Fruit fly (Drosophila melanogaster): Measurements from ENCODE around the gene CG11590.

The CG11590 gene

DNA sequence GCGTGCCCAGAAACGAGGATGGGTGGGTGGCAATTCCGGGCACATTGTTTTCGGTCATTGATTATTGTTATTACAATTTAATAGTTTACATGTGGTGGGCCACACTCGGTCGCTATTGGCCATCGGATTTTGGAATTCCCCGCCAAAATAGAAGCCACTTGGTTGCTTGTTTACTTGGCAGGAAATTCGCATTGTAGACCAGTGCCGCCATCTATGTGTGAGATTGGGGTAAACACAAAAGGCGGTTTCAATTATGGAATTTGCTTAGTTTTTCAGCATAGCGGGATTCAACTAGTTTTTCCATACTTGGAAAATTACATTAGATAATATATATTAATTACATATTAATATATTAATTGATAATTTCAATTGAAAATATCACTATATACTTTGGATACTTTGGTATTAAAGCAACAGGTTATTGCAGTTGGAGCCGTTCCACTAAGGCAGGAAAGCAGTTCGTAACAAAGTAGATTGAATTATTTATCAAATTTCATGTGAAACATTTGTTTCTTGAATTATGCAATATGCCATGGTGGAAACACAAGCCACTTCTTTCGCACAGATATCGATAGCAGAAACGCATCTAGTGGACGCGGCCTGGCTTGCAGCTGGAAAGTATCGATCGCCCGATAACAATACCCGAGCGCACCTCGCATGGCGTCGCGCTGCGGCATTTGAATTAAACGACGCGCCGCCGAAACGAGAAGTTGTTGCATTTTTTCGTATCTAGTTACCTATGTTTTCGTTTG lies 47.2 kb downstream of the CG11590 start, which contains the start of gene mud (continued):
- TF ChIP-seq CG12104 (GFP tag; optimal IDR thresholded peaks at IDR 0.05) (no peak), fru (optimal IDR thresholded peaks at IDR 0.05) (no peak), Ptx1 (GFP tag; IDR thresholded peaks at IDR 0.05) (peak; percentile 36; the same call in 1 of the 2 replicates), CG9215 (GFP tag; IDR thresholded peaks at IDR 0.05) (no peak), oc (tag; optimal IDR thresholded peaks at IDR 0.05) (no peak), CoRest (tag; optimal IDR thresholded peaks at IDR 0.05) (peak; percentile 54), CG2120 (GFP tag; optimal IDR thresholded peaks at IDR 0.05) (peak; percentile 26), CG11093 (GFP tag; IDR thresholded peaks at IDR 0.05) (no peak), Dref (GFP tag; IDR thresholded peaks at IDR 0.05) (peak; percentile 92), repo (GFP tag; optimal IDR thresholded peaks at IDR 0.05) (no peak), CG10654 (GFP tag; optimal IDR thresholded peaks at IDR 0.05) (no peak), gfzf (GFP tag; optimal IDR thresholded peaks at IDR 0.05) (peak; percentile 28), jumu (GFP tag; optimal IDR thresholded peaks at IDR 0.05) (no peak), fu2 (GFP tag; optimal IDR thresholded peaks at IDR 0.05) (no peak), dimm (GFP tag; IDR thresholded peaks at IDR 0.05) (no peak), CG42726 (GFP tag; IDR thresholded peaks at IDR 0.05; ENCODE audit: partially characterized antibody) (peak; percentile 68), lmd (GFP tag; IDR thresholded peaks at IDR 0.05) (peak; percentile 25; the same call in 1 of the 2 replicates), Mad (GFP tag; optimal IDR thresholded peaks at IDR 0.05) (no peak), CG3847 (GFP tag; IDR thresholded peaks at IDR 0.05) (no peak), knrl (GFP tag; IDR thresholded peaks at IDR 0.05; ENCODE audit: partially characterized antibody) (peak; percentile 81), Lim3 (GFP tag; IDR thresholded peaks at IDR 0.05) (no peak), CG2678 (tag; optimal IDR thresholded peaks at IDR 0.05) (no peak), CG10462 (GFP tag; optimal IDR thresholded peaks at IDR 0.05) (no peak), CG10565 (GFP tag; optimal IDR thresholded peaks at IDR 0.05) (no peak), h (optimal IDR thresholded peaks at IDR 0.05) (no peak), CG12219 (GFP tag; optimal IDR thresholded peaks at IDR 0.05) (no peak), NC2β (GFP tag; optimal IDR thresholded peaks at IDR 0.05) (no peak), Atf6 (GFP tag; IDR thresholded peaks at IDR 0.05) (no peak), CG7839 (tag; optimal IDR thresholded peaks at IDR 0.05) (no peak), TFAM (GFP tag; optimal IDR thresholded peaks at IDR 0.05) (no peak), Awh (GFP tag; IDR thresholded peaks at IDR 0.05) (0 out of 2 replicates have a peak, but pooled peaks have one; percentile 38), CG15601 (tag; optimal IDR thresholded peaks at IDR 0.05) (peak; percentile 12), Drgx (GFP tag; IDR thresholded peaks at IDR 0.05) (no peak), exex (tag; optimal IDR thresholded peaks at IDR 0.05) (no peak), CG5180 (GFP tag; optimal IDR thresholded peaks at IDR 0.05) (no peak), stwl (tag; optimal IDR thresholded peaks at IDR 0.05) (peak; percentile 40), CG2116 (GFP tag; optimal IDR thresholded peaks at IDR 0.05) (peak; percentile 65), nerfin-2 (GFP tag; IDR thresholded peaks at IDR 0.05; ENCODE audit: partially characterized antibody) (peak; percentile 69), D19A (tag; optimal IDR thresholded peaks at IDR 0.05) (no peak), Bteb2 (GFP tag; optimal IDR thresholded peaks at IDR 0.05) (no peak), tin (GFP tag; optimal IDR thresholded peaks at IDR 0.05) (peak; percentile 6), CG6254 (GFP tag; optimal IDR thresholded peaks at IDR 0.05) (no peak), Adf1 (GFP tag; IDR thresholded peaks at IDR 0.05) (0 out of 2 replicates have a peak, but pooled peaks have one; percentile 21), CG1602 (GFP tag; optimal IDR thresholded peaks at IDR 0.05) (no peak), rib (GFP tag; IDR thresholded peaks at IDR 0.05) (no peak), CG8765 (GFP tag; IDR thresholded peaks at IDR 0.05) (no peak), H2.0 (GFP tag; IDR thresholded peaks at IDR 0.05) (no peak), cato (GFP tag; optimal IDR thresholded peaks at IDR 0.05; ENCODE audit: borderline replicate concordance) (peak; percentile 19), Kr (GFP tag; optimal IDR thresholded peaks at IDR 0.05) (no peak), wek (GFP tag; optimal IDR thresholded peaks at IDR 0.05) (peak; percentile 54), CG4404 (GFP tag; IDR thresholded peaks at IDR 0.05) (peak; percentile 31; the same call in 1 of the 2 replicates)

Measured in whole organism, embryonic.